Fruit fly (Drosophila melanogaster): ENCODE data around the gene RpL30.

RpL30 gene

dm6 chr2L:18968370-18969105, 40.6 kb downstream of the RpL30 start, which contains the start of the genes Nak and Tango6 (continued):
- TF ChIP-seq nerfin-1 (tag; optimal IDR thresholded peaks at IDR 0.05) (peak; percentile 4), CG7839 (tag; optimal IDR thresholded peaks at IDR 0.05) (peak; percentile 16), CG13424 (tag; optimal IDR thresholded peaks at IDR 0.05) (peak; percentile 41), CG2199 (GFP tag; IDR thresholded peaks at IDR 0.05) (no peak), ERR (GFP tag; optimal IDR thresholded peaks at IDR 0.05) (no peak), Dip3 (GFP tag; optimal IDR thresholded peaks at IDR 0.05) (peak; percentile 39), CG10274 (GFP tag; optimal IDR thresholded peaks at IDR 0.05) (no peak), CG8765 (GFP tag; IDR thresholded peaks at IDR 0.05) (no peak), luna (GFP tag; optimal IDR thresholded peaks at IDR 0.05) (peak; percentile 9), stc (GFP tag; IDR thresholded peaks at IDR 0.05) (no peak), CG13624 (GFP tag; optimal IDR thresholded peaks at IDR 0.05) (peak; percentile 74), Dip2 (GFP tag; IDR thresholded peaks at IDR 0.05) (no peak), CG10209 (GFP tag; optimal IDR thresholded peaks at IDR 0.05) (no peak), CG12659 (GFP tag; optimal IDR thresholded peaks at IDR 0.05) (peak; percentile 68), pnt (GFP tag; optimal IDR thresholded peaks at IDR 0.05) (peak; percentile 0), CG2889 (GFP tag; IDR thresholded peaks at IDR 0.05) (no peak), lov (optimal IDR thresholded peaks at IDR 0.05) (no peak), lov (GFP tag; IDR thresholded peaks at IDR 0.05) (no peak), Xrp1 (GFP tag; IDR thresholded peaks at IDR 0.05) (no peak), CG11560 (tag; IDR thresholded peaks at IDR 0.05) (no peak), Dek (tag; optimal IDR thresholded peaks at IDR 0.05) (no peak), lab (GFP tag; optimal IDR thresholded peaks at IDR 0.05) (no peak), CG11723 (GFP tag; optimal IDR thresholded peaks at IDR 0.05) (no peak), twi (tag; optimal IDR thresholded peaks at IDR 0.05) (peak; percentile 39), HHEX (GFP tag; optimal IDR thresholded peaks at IDR 0.05) (no peak), chif (GFP tag; optimal IDR thresholded peaks at IDR 0.05) (peak in 1 of 2 experiments; percentile 21), CG1024 (GFP tag; IDR thresholded peaks at IDR 0.05) (no peak), Taf1 (GFP tag; IDR thresholded peaks at IDR 0.05) (no peak), CG15011 (GFP tag; optimal IDR thresholded peaks at IDR 0.05) (no peak), ham (GFP tag; IDR thresholded peaks at IDR 0.05) (no peak), CG2129 (GFP tag; IDR thresholded peaks at IDR 0.05; ENCODE audit: partially characterized antibody) (peak; percentile 95), D19A (tag; optimal IDR thresholded peaks at IDR 0.05) (no peak), NfI (GFP tag; optimal IDR thresholded peaks at IDR 0.05) (peak; percentile 16), CG6175 (GFP tag; IDR thresholded peaks at IDR 0.05) (no peak), CG8359 (GFP tag; optimal IDR thresholded peaks at IDR 0.05; ENCODE audit: borderline replicate concordance) (no peak), Hmx (GFP tag; optimal IDR thresholded peaks at IDR 0.05) (no peak), knrl (GFP tag; IDR thresholded peaks at IDR 0.05; ENCODE audit: partially characterized antibody) (peak; percentile 96), fu2 (GFP tag; optimal IDR thresholded peaks at IDR 0.05) (no peak), CG30020 (tag; optimal IDR thresholded peaks at IDR 0.05) (peak; percentile 77), CTCF (GFP tag; optimal IDR thresholded peaks at IDR 0.05) (peak; percentile 32), Stat92E (GFP tag; optimal IDR thresholded peaks at IDR 0.05) (peak in 1 of 3 experiments; percentile 51), CG31441 (GFP tag; IDR thresholded peaks at IDR 0.05) (peak; percentile 34; the same call in 1 of the 2 replicates), peb (GFP tag; IDR thresholded peaks at IDR 0.05) (no peak), CG17612 (GFP tag; IDR thresholded peaks at IDR 0.05) (no peak), CG1233 (GFP tag; optimal IDR thresholded peaks at IDR 0.05) (no peak), Ets97D (GFP tag; optimal IDR thresholded peaks at IDR 0.05) (peak; percentile 64), mld (GFP tag; IDR thresholded peaks at IDR 0.05; ENCODE audit: partially characterized antibody) (peak; percentile 88; the same call in 2 of the 3 replicates), ttk (GFP tag; IDR thresholded peaks at IDR 0.05) (no peak), row (GFP tag; IDR thresholded peaks at IDR 0.05) (peak; percentile 86), amos (GFP tag; IDR thresholded peaks at IDR 0.05; ENCODE audit: partially characterized antibody) (peak; percentile 85)

All from whole organism, embryonic.